Worm (Caenorhabditis elegans) whole organism, young adult: Measurements from ENCODE around the gene W07A12.4.

Experiments used
- F23B12.7 ChIP-seq: sonication (generic microtip); optimal IDR thresholded peaks from 2 replicates; lab custom pipeline; 2017; ENCODE audit warnings: missing genetic modification characterization, mild to moderate bottlenecking, missing compliant biosample characterization, antibody characterized with exemption, moderate library complexity; ENCODE audit not compliant: insufficient read depth
- F49E8.2 ChIP-seq: sonication (generic microtip); optimal IDR thresholded peaks from 3 replicates; lab custom pipeline; 2017; ENCODE audit warnings: missing genetic modification characterization, mild to moderate bottlenecking, missing compliant biosample characterization, antibody characterized with exemption, moderate library complexity; ENCODE audit not compliant: insufficient read depth
- Y56A3A.18 ChIP-seq: fragments of 200-800 bp; sonication (Bioruptor generic); IDR thresholded peaks from 2 replicates; pipeline ENCODE4 v1.3.6; 2022; ENCODE audit warnings: missing genetic modification reagents, missing genetic modification characterization, missing compliant biosample characterization
- ZK185.1 ChIP-seq: sonication (generic microtip); optimal IDR thresholded peaks from 2 replicates; lab custom pipeline; 2016; ENCODE audit warnings: mild to moderate bottlenecking, missing genetic modification characterization, missing compliant biosample characterization; ENCODE audit not compliant: poor library complexity, severe bottlenecking
- ama-1 ChIP-seq, 3 experiments: fragments of 150-350 bp in 1 of 3; sonication (generic microtip) in 2 of 3; optimal IDR thresholded peaks; 2 replicates each; lab custom pipeline; 2014 to 2018; ENCODE audit warnings: missing biosample characterization in 2 of 3, missing genetic modification characterization in 2 of 3, missing genetic modification reagents in 2 of 3
- athp-1 ChIP-seq: sonication (generic microtip); optimal IDR thresholded peaks from 2 replicates; lab custom pipeline; 2017; ENCODE audit warnings: mild to moderate bottlenecking, missing genetic modification characterization, missing compliant biosample characterization
- ceh-40 ChIP-seq: fragments of 200-800 bp; sonication (Bioruptor generic); IDR thresholded peaks from 2 replicates; pipeline ENCODE4 v1.3.6; 2022; ENCODE audit warnings: missing genetic modification characterization, missing compliant biosample characterization
- nhr-90 ChIP-seq: sonication (generic microtip); optimal IDR thresholded peaks from 2 replicates; lab custom pipeline; 2016; ENCODE audit warnings: missing genotype, mild to moderate bottlenecking, missing genetic modification characterization, missing compliant biosample characterization
- rec-8 ChIP-seq, 2 experiments: sonication (generic microtip); optimal IDR thresholded peaks; 2 replicates each; lab custom pipeline; 2016; ENCODE audit warnings: mild to moderate bottlenecking in 2 of 2, missing genetic modification characterization in 2 of 2, missing genetic modification reagents in 2 of 2, missing genotype in 2 of 2, missing biosample characterization in 1 of 2, missing compliant biosample characterization in 1 of 2, moderate library complexity in 1 of 2
- snpc-4 ChIP-seq, 5 experiments: fragments of 150-350 bp in 1 of 5; sonication (generic microtip) in 4 of 5; optimal IDR thresholded peaks; 2 replicates each; lab custom pipeline; 2014 to 2018; ENCODE audit warnings: missing genetic modification characterization in 5 of 5, missing biosample characterization in 3 of 5, antibody characterized with exemption in 2 of 5, mild to moderate bottlenecking in 2 of 5, missing compliant biosample characterization in 2 of 5, missing genotype in 2 of 5, moderate library complexity in 2 of 5, missing genetic modification reagents in 1 of 5
- unc-62 ChIP-seq: fragments of 150-350 bp; optimal IDR thresholded peaks from 2 replicates; lab custom pipeline; 2014; ENCODE audit warnings: missing biosample characterization, missing genetic modification reagents, missing genetic modification characterization

DNA sequence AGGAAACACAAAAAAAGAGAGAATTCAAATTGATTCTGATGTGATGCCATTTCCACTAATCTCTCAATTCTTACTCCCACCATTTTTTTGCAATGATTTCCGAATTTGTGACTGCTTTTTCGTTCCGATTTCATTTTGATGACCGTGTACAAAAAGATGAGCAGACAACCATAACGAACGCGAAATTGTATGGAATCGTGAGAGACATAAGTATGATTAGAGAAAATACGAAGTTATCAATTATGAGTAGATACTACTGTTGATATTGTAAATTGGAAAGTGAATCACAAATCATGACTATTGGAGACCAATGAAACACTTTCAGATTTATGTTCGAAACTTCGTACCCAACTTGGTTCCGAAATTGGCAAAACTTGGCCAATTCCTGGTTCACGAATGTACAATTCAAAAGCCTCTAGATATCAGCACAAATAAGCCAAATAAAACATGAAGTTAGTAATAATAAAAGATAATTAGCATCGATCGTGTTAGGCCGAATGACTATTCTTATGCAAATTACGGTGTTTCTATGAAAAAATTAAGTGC, 34.5 kb upstream of the W07A12.4 start:
- no peak for TF ChIP-seq F49E8.2
- no peak for TF ChIP-seq rec-8 (tag; optimal IDR thresholded peaks at IDR 0.05; lab: Kevin White, UChicago)
- TF ChIP-seq F23B12.7: no peak
- no peak for TF ChIP-seq ZK185.1 (tag; lab: Kevin White, UChicago)
- no peak for TF ChIP-seq Y56A3A.18 (GFP tag; lab: Robert Waterston, UW)
- TF ChIP-seq ama-1 (optimal IDR thresholded peaks at IDR 0.05; lab: Kevin White, UChicago): no peak
- no peak for TF ChIP-seq ama-1 (GFP tag; optimal IDR thresholded peaks at IDR 0.05; lab: Kevin White, UChicago)
- no peak for TF ChIP-seq nhr-90 (tag; lab: Kevin White, UChicago)
- TF ChIP-seq snpc-4 (GFP tag; optimal IDR thresholded peaks at IDR 0.05; lab: Kevin White, UChicago): no peak
- TF ChIP-seq snpc-4 (tag; optimal IDR thresholded peaks at IDR 0.05; lab: Kevin White, UChicago): no peak
- TF ChIP-seq athp-1: no peak
- no peak for TF ChIP-seq unc-62 (GFP tag; lab: Kevin White, UChicago)
- no peak for TF ChIP-seq ceh-40 (GFP tag; lab: Robert Waterston, UW)
